Worm (Caenorhabditis elegans): ENCODE measurements around the gene ZK1236.5.

DNA sequence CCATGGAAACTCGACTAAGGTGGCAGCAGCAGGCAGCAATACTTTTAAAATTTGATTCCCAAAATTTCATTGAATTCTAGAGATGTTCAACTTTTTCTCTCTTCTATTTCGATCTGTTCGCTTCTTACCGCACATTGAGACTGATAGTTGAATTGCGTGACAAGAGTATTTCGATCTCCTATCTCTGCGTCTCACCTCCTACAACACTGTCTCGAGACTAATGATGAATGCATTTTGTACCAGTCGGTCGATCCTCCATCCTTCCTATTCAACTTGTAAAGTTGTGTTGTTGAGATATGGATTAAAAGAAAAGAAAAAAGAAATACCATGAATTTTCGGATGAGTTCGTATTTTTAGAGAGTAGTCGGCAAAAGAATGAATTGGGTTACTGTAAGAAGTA lies 19.2 kb upstream of the ZK1236.5 start:
- no peak for TF ChIP-seq repo-1 (tag; optimal IDR thresholded peaks at IDR 0.05)
- TF ChIP-seq somi-1 (GFP tag; optimal IDR thresholded peaks at IDR 0.05), result no peak
- no peak for TF ChIP-seq cebp-2 (GFP tag; IDR thresholded peaks at IDR 0.05)
- no peak for TF ChIP-seq dpl-1 (GFP tag; optimal IDR thresholded peaks at IDR 0.05)
- no peak for TF ChIP-seq ama-1 (optimal IDR thresholded peaks at IDR 0.05)
- no peak for TF ChIP-seq ama-1 (GFP tag; optimal IDR thresholded peaks at IDR 0.05)
- TF ChIP-seq rec-8 (tag; optimal IDR thresholded peaks at IDR 0.05), result no peak
- TF ChIP-seq madf-10 (tag; optimal IDR thresholded peaks at IDR 0.05), result no peak
- no peak for TF ChIP-seq C06A6.2 (GFP tag; conservative IDR thresholded peaks at IDR 0.05)
- no peak for TF ChIP-seq snpc-4 (GFP tag; optimal IDR thresholded peaks at IDR 0.05)
- no peak for TF ChIP-seq snpc-4 (tag; optimal IDR thresholded peaks at IDR 0.05)
- no peak for TF ChIP-seq mxl-1 (tag; optimal IDR thresholded peaks at IDR 0.05)

All from whole organism, young adult.